Fruit fly (Drosophila melanogaster) whole organism, embryonic: ENCODE results near the gene aop.

Source experiments
- ATbp ChIP-seq: fragments of 200-800 bp; sonication (Bioruptor generic); optimal IDR thresholded peaks from 2 replicates; lab custom pipeline; 2017; ENCODE audit warnings: missing biosample characterization, mild to moderate bottlenecking, missing genetic modification characterization, missing genetic modification reagents
- Atf-2 ChIP-seq: fragments of 200-800 bp; sonication (Bioruptor generic); optimal IDR thresholded peaks from 2 replicates; lab custom pipeline; 2016; ENCODE audit warnings: missing biosample characterization, missing genetic modification characterization
- Blimp-1 ChIP-seq: fragments of 200-800 bp; sonication (Bioruptor generic); optimal IDR thresholded peaks from 3 replicates; lab custom pipeline; 2018; ENCODE audit warnings: missing biosample characterization, missing genetic modification characterization, mild to moderate bottlenecking, moderate library complexity, missing genetic modification reagents
- CG1024 ChIP-seq: fragments of 200-800 bp; sonication (Bioruptor generic); IDR thresholded peaks from 2 replicates; pipeline ENCODE4 v1.3.6; 2022; ENCODE audit warnings: missing biosample characterization, missing genetic modification characterization
- CG12391 ChIP-seq: fragments of 200-800 bp; sonication (Bioruptor generic); optimal IDR thresholded peaks from 3 replicates; lab custom pipeline; 2018; ENCODE audit warnings: missing biosample characterization, mild to moderate bottlenecking, missing genetic modification characterization, moderate library complexity
- CG13894 ChIP-seq: fragments of 200-800 bp; sonication (Bioruptor generic); optimal IDR thresholded peaks from 3 replicates; lab custom pipeline; 2018; ENCODE audit warnings: missing biosample characterization, mild to moderate bottlenecking, missing genetic modification characterization, moderate library complexity
- CG14965 ChIP-seq: fragments of 200-800 bp; sonication (Bioruptor generic); optimal IDR thresholded peaks from 2 replicates; lab custom pipeline; 2016; ENCODE audit warnings: missing biosample characterization, missing genetic modification characterization, borderline replicate concordance
- CG17359 ChIP-seq: fragments of 200-800 bp; sonication (Bioruptor generic); optimal IDR thresholded peaks from 3 replicates; lab custom pipeline; 2018; ENCODE audit warnings: missing biosample characterization, mild to moderate bottlenecking, missing genetic modification characterization, moderate library complexity
- CG17802 ChIP-seq: fragments of 200-800 bp; sonication (Bioruptor generic); optimal IDR thresholded peaks from 2 replicates; lab custom pipeline; 2018; ENCODE audit warnings: missing biosample characterization, mild to moderate bottlenecking, missing genetic modification characterization, moderate library complexity
- CG17829 ChIP-seq: fragments of 200-800 bp; optimal IDR thresholded peaks from 2 replicates; lab custom pipeline; 2019; ENCODE audit warnings: missing biosample characterization, mild to moderate bottlenecking, missing genetic modification characterization, moderate library complexity
- CG17912 ChIP-seq: fragments of 200-800 bp; sonication (Bioruptor generic); optimal IDR thresholded peaks from 2 replicates; lab custom pipeline; 2018; ENCODE audit warnings: missing biosample characterization, mild to moderate bottlenecking, missing genetic modification characterization
- CG18262 ChIP-seq: fragments of 200-800 bp; optimal IDR thresholded peaks from 3 replicates; lab custom pipeline; 2019; ENCODE audit warnings: missing biosample characterization, mild to moderate bottlenecking, missing genetic modification characterization, moderate library complexity
- CG18476 ChIP-seq: fragments of 200-800 bp; sonication (Bioruptor generic); optimal IDR thresholded peaks from 2 replicates; lab custom pipeline; 2016; ENCODE audit warnings: missing biosample characterization, mild to moderate bottlenecking, missing genetic modification characterization
- CG2116 ChIP-seq: fragments of 200-800 bp; sonication (Bioruptor generic); optimal IDR thresholded peaks from 3 replicates; lab custom pipeline; 2018; ENCODE audit warnings: missing biosample characterization, mild to moderate bottlenecking, missing genetic modification characterization
- CG32532 ChIP-seq: fragments of 200-800 bp; sonication (Bioruptor generic); IDR thresholded peaks from 2 replicates; pipeline ENCODE4 v1.3.6; 2022; ENCODE audit warnings: missing biosample characterization, missing genetic modification characterization
- CG33213 ChIP-seq: fragments of 200-800 bp; sonication (Bioruptor generic); optimal IDR thresholded peaks from 3 replicates; lab custom pipeline; 2016; ENCODE audit warnings: missing biosample characterization, missing genetic modification characterization
- CG3838 ChIP-seq: fragments of 200-800 bp; sonication (Bioruptor generic); optimal IDR thresholded peaks from 3 replicates; lab custom pipeline; 2016; ENCODE audit warnings: missing biosample characterization, missing genetic modification characterization
- CG43689 ChIP-seq: fragments of 200-800 bp; sonication (Bioruptor generic); IDR thresholded peaks from 2 replicates; pipeline ENCODE4 v1.3.6; 2022; ENCODE audit warnings: missing biosample characterization, missing genetic modification characterization
- CG5180 ChIP-seq: fragments of 200-800 bp; sonication (Bioruptor generic); optimal IDR thresholded peaks from 3 replicates; lab custom pipeline; 2017; ENCODE audit warnings: missing biosample characterization, missing genetic modification characterization, mild to moderate bottlenecking, moderate library complexity, missing genetic modification reagents
- CG5953 ChIP-seq: fragments of 200-800 bp; sonication (Bioruptor generic); IDR thresholded peaks from 2 replicates; pipeline ENCODE4 v1.3.6; 2022; ENCODE audit warnings: missing biosample characterization, missing genetic modification characterization
- CG6765 ChIP-seq: fragments of 200-800 bp; sonication (Bioruptor generic); optimal IDR thresholded peaks from 3 replicates; lab custom pipeline; 2017; ENCODE audit warnings: missing biosample characterization, mild to moderate bottlenecking, missing genetic modification characterization
- CG7963 ChIP-seq: fragments of 200-800 bp; sonication (Bioruptor generic); IDR thresholded peaks from 3 replicates; pipeline ENCODE4 v1.3.6; 2022; ENCODE audit warnings: missing biosample characterization, missing genetic modification characterization; ENCODE audit not compliant: partially characterized antibody
- CG8924 ChIP-seq: fragments of 200-800 bp; optimal IDR thresholded peaks from 3 replicates; lab custom pipeline; 2019; ENCODE audit warnings: missing biosample characterization, mild to moderate bottlenecking, missing genetic modification characterization, moderate library complexity
- CG8944 ChIP-seq: fragments of 200-800 bp; sonication (Bioruptor generic); optimal IDR thresholded peaks from 3 replicates; lab custom pipeline; 2016; ENCODE audit warnings: missing biosample characterization, missing genetic modification characterization
- CG9609 ChIP-seq: fragments of 200-800 bp; sonication (Bioruptor generic); optimal IDR thresholded peaks from 3 replicates; lab custom pipeline; 2016; ENCODE audit warnings: missing biosample characterization, missing genetic modification characterization
- CG9932 ChIP-seq: fragments of 200-800 bp; sonication (Bioruptor generic); IDR thresholded peaks from 2 replicates; pipeline ENCODE4 v1.3.6; 2022; ENCODE audit warnings: missing biosample characterization, missing genetic modification characterization
- Chrac-16 ChIP-seq: fragments of 200-800 bp; sonication (Bioruptor generic); optimal IDR thresholded peaks from 3 replicates; lab custom pipeline; 2016; ENCODE audit warnings: missing biosample characterization, missing genetic modification characterization
- Dad ChIP-seq: fragments of 200-800 bp; sonication (Bioruptor generic); optimal IDR thresholded peaks from 3 replicates; lab custom pipeline; 2016; ENCODE audit warnings: missing biosample characterization, missing genetic modification characterization
- Ets65A ChIP-seq: fragments of 200-800 bp; sonication (Bioruptor generic); peaks from one replicate; lab custom pipeline; 2016; ENCODE audit warnings: missing biosample characterization, missing genetic modification characterization
- Gug ChIP-seq: fragments of 200-800 bp; sonication (Bioruptor generic); IDR thresholded peaks from 4 replicates; pipeline ENCODE4 v1.3.6; 2022; ENCODE audit warnings: missing biosample characterization, missing genetic modification characterization
- HLH4C ChIP-seq: fragments of 200-800 bp; sonication (Bioruptor generic); IDR thresholded peaks from 3 replicates; pipeline ENCODE4 v1.3.6; 2022; ENCODE audit warnings: missing biosample characterization, missing genetic modification characterization; ENCODE audit not compliant: partially characterized antibody
- Hsf ChIP-seq: fragments of 200-800 bp; sonication (Bioruptor generic); optimal IDR thresholded peaks from 3 replicates; lab custom pipeline; 2016; ENCODE audit warnings: missing biosample characterization, missing genetic modification characterization
- NC2α ChIP-seq: fragments of 200-800 bp; sonication (Bioruptor generic); optimal IDR thresholded peaks from 2 replicates; lab custom pipeline; 2016; ENCODE audit warnings: missing biosample characterization, missing genetic modification characterization
- Nf-YA ChIP-seq: fragments of 200-800 bp; sonication (Bioruptor generic); IDR thresholded peaks from 2 replicates; pipeline ENCODE4 v1.3.6; 2022; ENCODE audit warnings: missing biosample characterization, missing genetic modification characterization
- Oaz ChIP-seq: fragments of 200-800 bp; sonication (Bioruptor generic); IDR thresholded peaks from 2 replicates; pipeline ENCODE4 v1.3.6; 2022; ENCODE audit warnings: missing biosample characterization, missing genetic modification characterization
- Poxn ChIP-seq: fragments of 200-800 bp; sonication (Bioruptor generic); IDR thresholded peaks from 2 replicates; pipeline ENCODE4 v1.3.6; 2022; ENCODE audit warnings: missing biosample characterization, missing genetic modification characterization
- Xbp1 ChIP-seq: fragments of 200-800 bp; sonication (Bioruptor generic); optimal IDR thresholded peaks from 3 replicates; lab custom pipeline; 2016; ENCODE audit warnings: missing biosample characterization, mild to moderate bottlenecking, missing genetic modification characterization
- YL-1 ChIP-seq: fragments of 200-800 bp; sonication (Bioruptor generic); optimal IDR thresholded peaks from 3 replicates; lab custom pipeline; 2017; ENCODE audit warnings: missing biosample characterization, mild to moderate bottlenecking, missing genetic modification characterization
- bcd ChIP-seq: fragments of 200-800 bp; sonication (Bioruptor generic); optimal IDR thresholded peaks from 2 replicates; lab custom pipeline; 2017; ENCODE audit warnings: missing biosample characterization, mild to moderate bottlenecking, missing genetic modification characterization
- chm ChIP-seq: fragments of 200-800 bp; sonication (Bioruptor generic); IDR thresholded peaks from 2 replicates; pipeline ENCODE4 v1.3.6; 2022; ENCODE audit warnings: missing biosample characterization, missing genetic modification characterization
- corto ChIP-seq: fragments of 200-800 bp; sonication (Bioruptor generic); optimal IDR thresholded peaks from 2 replicates; lab custom pipeline; 2016; ENCODE audit warnings: missing biosample characterization, mild to moderate bottlenecking, missing genetic modification characterization, moderate library complexity
- eyg ChIP-seq: fragments of 200-800 bp; sonication (Bioruptor generic); optimal IDR thresholded peaks from 3 replicates; lab custom pipeline; 2016; ENCODE audit warnings: missing biosample characterization, missing genetic modification characterization
- gce ChIP-seq: fragments of 200-800 bp; sonication (Bioruptor generic); IDR thresholded peaks from 3 replicates; pipeline ENCODE4 v1.3.6; 2022; ENCODE audit warnings: missing biosample characterization, missing genetic modification characterization
- jing ChIP-seq: fragments of 200-800 bp; sonication (Bioruptor generic); optimal IDR thresholded peaks from 2 replicates; lab custom pipeline; 2018; ENCODE audit warnings: missing biosample characterization, mild to moderate bottlenecking, missing genetic modification characterization
- luna ChIP-seq: fragments of 200-800 bp; sonication (Bioruptor generic); optimal IDR thresholded peaks from 2 replicates; lab custom pipeline; 2016; ENCODE audit warnings: missing biosample characterization, missing genetic modification characterization
- mam ChIP-seq: fragments of 200-800 bp; sonication (Bioruptor generic); optimal IDR thresholded peaks from 3 replicates; lab custom pipeline; 2016; ENCODE audit warnings: missing biosample characterization, missing genetic modification characterization
- nerfin-2 ChIP-seq: fragments of 200-800 bp; sonication (Bioruptor generic); IDR thresholded peaks from 2 replicates; pipeline ENCODE4 v1.3.6; 2022; ENCODE audit warnings: missing biosample characterization, missing genetic modification characterization; ENCODE audit not compliant: partially characterized antibody
- psq ChIP-seq: fragments of 200-800 bp; sonication (Bioruptor generic); optimal IDR thresholded peaks from 2 replicates; lab custom pipeline; 2017; ENCODE audit warnings: missing biosample characterization, missing genetic modification characterization
- vnd ChIP-seq: fragments of 200-800 bp; sonication (Bioruptor generic); IDR thresholded peaks from 3 replicates; pipeline ENCODE4 v1.3.6; 2022; ENCODE audit warnings: missing biosample characterization, missing genetic modification characterization; ENCODE audit not compliant: partially characterized antibody

Gene aop

DNA sequence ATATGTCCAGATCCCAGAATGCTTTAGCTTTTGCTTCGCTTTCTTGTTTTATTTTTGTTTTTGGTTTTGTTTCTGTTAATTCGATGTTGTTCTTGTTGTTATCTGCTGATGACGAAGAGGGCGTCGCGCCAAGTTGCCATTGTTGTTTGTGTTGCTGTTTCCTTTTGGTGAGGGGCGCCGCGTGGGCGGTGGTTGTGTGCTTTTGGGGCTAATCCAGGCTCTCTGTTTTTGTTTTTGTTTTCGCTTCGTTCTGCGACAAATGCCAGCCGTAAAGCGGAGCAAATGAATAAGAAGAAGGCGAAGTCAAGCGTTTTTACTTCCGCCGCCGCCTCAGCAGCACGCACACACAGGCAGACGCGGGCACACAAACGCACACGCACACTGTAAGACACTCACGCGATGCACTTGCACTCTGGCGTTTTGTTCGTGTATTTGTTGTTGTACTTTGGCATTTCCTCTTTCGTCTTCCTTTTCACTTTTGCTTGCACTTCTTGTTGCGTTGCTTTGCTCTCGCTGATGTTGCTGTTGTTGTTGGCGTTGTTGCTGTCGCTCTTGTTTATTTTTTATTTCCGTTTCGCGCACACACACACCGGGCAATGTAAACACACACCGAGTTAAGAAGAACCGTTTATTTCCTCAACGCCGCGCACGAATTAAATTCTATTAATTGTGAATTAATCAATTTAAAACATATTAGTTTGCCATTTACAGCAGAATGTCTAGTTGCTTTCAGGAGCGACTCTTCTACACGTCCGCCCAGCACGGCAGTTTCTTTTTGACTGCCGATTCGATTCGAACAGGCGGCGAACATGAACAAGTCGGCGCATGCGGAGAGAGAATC lies at the start of gene aop (continued):
- TF ChIP-seq bcd: no peak
- no peak for TF ChIP-seq corto (GFP tag; lab: Kevin White, UChicago)
- TF ChIP-seq YL-1: peak; percentile 14
- TF ChIP-seq Oaz (GFP tag; lab: Robert Waterston, UW): no peak
- TF ChIP-seq CG18476 (GFP tag; lab: Kevin White, UChicago): no peak
- TF ChIP-seq mam: no peak
- peak; percentile 30 for TF ChIP-seq CG6765 (GFP tag; lab: Kevin White, UChicago)
- TF ChIP-seq CG8924 (tag; lab: Kevin White, UChicago): peak; percentile 72
- TF ChIP-seq luna (GFP tag; lab: Kevin White, UChicago): no peak
- TF ChIP-seq CG9932 (GFP tag; lab: Robert Waterston, UW): no peak
- no peak for TF ChIP-seq jing (GFP tag; lab: Kevin White, UChicago)
- peak; percentile 10 for TF ChIP-seq CG8944
- peak; percentile 27; the same call in 1 of the 3 replicates for TF ChIP-seq HLH4C (GFP tag; lab: Robert Waterston, UW)
- TF ChIP-seq CG18262 (tag; lab: Kevin White, UChicago): peak; percentile 24
- TF ChIP-seq CG33213 (GFP tag; lab: Kevin White, UChicago): peak; percentile 53
- no peak for TF ChIP-seq CG17802
- TF ChIP-seq CG5953 (GFP tag; lab: Robert Waterston, UW): no peak
- TF ChIP-seq eyg (GFP tag; lab: Kevin White, UChicago): peak; percentile 31
- TF ChIP-seq CG1024 (GFP tag; lab: Robert Waterston, UW): no peak
- no peak for TF ChIP-seq vnd (GFP tag; lab: Robert Waterston, UW)
- no peak for TF ChIP-seq Poxn (GFP tag; lab: Robert Waterston, UW)
- TF ChIP-seq Atf-2 (GFP tag; lab: Kevin White, UChicago): no peak
- peak; percentile 60 for TF ChIP-seq chm (GFP tag; lab: Robert Waterston, UW)
- TF ChIP-seq Gug (GFP tag; lab: Robert Waterston, UW): no peak
- TF ChIP-seq CG14965 (GFP tag; lab: Kevin White, UChicago): no peak
- peak; percentile 21; the same call in 1 of the 3 replicates for TF ChIP-seq CG7963 (GFP tag; lab: Robert Waterston, UW)
- peak; percentile 26 for TF ChIP-seq Blimp-1
- TF ChIP-seq gce: no peak
- peak; percentile 57 for TF ChIP-seq CG13894 (tag; lab: Kevin White, UChicago)
- TF ChIP-seq CG12391 (tag; lab: Kevin White, UChicago): peak; percentile 22
- no peak for TF ChIP-seq ATbp (GFP tag; lab: Kevin White, UChicago)
- TF ChIP-seq psq (GFP tag; lab: Kevin White, UChicago): peak; percentile 71
- no peak for TF ChIP-seq NC2α
- TF ChIP-seq Xbp1 (GFP tag; lab: Kevin White, UChicago): no peak
- TF ChIP-seq CG43689 (GFP tag; lab: Robert Waterston, UW): no peak
- no peak for TF ChIP-seq nerfin-2
- TF ChIP-seq Nf-YA (GFP tag; lab: Robert Waterston, UW): no peak
- TF ChIP-seq CG2116 (GFP tag; lab: Kevin White, UChicago): peak; percentile 13
- TF ChIP-seq CG17912: peak; percentile 57
- peak; percentile 35 for TF ChIP-seq CG17359 (tag; lab: Kevin White, UChicago)
- TF ChIP-seq CG32532 (GFP tag; lab: Robert Waterston, UW): no peak; the same call in 1 of the 2 replicates
- peak; percentile 91 for TF ChIP-seq Ets65A (GFP tag; lab: Kevin White, UChicago)
- TF ChIP-seq CG3838 (GFP tag; lab: Kevin White, UChicago): peak; percentile 39
- TF ChIP-seq CG9609 (GFP tag; lab: Kevin White, UChicago): no peak
- TF ChIP-seq Hsf: no peak
- TF ChIP-seq CG17829: peak; percentile 48
- no peak for TF ChIP-seq Chrac-16 (GFP tag; lab: Kevin White, UChicago)
- peak; percentile 95 for TF ChIP-seq CG5180 (GFP tag; lab: Kevin White, UChicago)
- no peak for TF ChIP-seq Dad (GFP tag; lab: Kevin White, UChicago)
